Fruit fly (Drosophila melanogaster): Measurements from ENCODE around the gene Dfd.

DNA sequence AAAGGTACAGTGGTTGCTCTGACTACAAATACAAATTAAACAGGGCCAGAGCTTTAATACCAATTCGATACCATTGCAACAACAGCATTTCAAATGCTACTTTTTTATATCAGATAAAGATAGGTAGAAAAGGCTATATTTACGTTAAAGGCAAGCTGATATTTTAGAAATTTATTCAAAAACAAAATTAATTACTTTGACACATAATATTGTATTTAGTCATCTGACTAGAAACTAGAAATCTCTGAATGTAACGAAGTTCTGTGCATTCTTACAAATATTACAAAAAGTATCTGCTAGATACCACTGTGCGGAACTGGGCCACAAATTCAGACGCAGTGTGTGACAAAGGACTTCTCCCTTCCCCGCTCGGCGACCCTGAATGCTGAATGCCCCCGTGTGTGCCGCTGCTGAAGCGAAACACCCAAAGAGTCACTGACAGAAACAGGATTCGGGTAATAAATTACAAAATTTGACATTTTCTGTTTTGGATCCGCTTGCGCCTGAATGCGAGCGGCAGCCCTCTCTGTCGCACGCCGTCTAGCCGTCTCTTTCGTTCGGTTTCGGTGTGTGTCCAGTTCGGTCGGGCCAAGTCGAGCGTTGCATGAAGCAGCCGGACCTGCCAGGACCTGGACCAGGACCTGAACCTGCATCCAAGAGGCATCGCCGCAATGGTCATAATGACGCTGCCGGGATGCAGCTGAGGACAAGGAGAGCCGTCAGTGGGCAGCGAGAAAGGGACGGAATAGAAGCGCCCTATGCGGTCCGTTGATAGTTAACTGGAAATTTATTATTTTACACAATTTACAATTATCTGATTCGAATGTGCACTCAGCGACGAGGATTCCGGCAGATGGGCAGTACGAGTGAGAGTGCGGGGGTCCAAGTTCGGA, 30.6 kb upstream of the Dfd start:
- TF ChIP-seq CTCF (optimal IDR thresholded peaks at IDR 0.05), result no peak
- no peak for TF ChIP-seq CG8478 (optimal IDR thresholded peaks at IDR 0.05)
